Fruit fly (Drosophila melanogaster) Kc167 (cell line): ENCODE data around the gene MFS10.
"Not testable (repeated sequence)": the region's sequence is repeated elsewhere in the genome, so short reads cannot be mapped to it uniquely, and the experiment has no call there.

Experiments used
- Sin3A ChIP-seq: fragments of >200 bp; optimal IDR thresholded peaks from 2 replicates; lab custom pipeline; 2018; ENCODE audit warnings: missing external identifiers
- h ChIP-seq: fragments of >200 bp; optimal IDR thresholded peaks from 3 replicates; lab custom pipeline; 2018; ENCODE audit warnings: missing external identifiers

dm6 chrX:13184178-13184577 is 55.4 kb downstream of the MFS10 start, which contains the start of gene CG32641:
- TF ChIP-seq Sin3A; h (lab: Kevin White, UChicago): not testable (repeated sequence)
